Worm (Caenorhabditis elegans): ENCODE data around the gene C33C12.11.
A peak's percentile ranks its signal among the peaks of the same experiment; 100 is the strongest.

Gene C33C12.11

DNA sequence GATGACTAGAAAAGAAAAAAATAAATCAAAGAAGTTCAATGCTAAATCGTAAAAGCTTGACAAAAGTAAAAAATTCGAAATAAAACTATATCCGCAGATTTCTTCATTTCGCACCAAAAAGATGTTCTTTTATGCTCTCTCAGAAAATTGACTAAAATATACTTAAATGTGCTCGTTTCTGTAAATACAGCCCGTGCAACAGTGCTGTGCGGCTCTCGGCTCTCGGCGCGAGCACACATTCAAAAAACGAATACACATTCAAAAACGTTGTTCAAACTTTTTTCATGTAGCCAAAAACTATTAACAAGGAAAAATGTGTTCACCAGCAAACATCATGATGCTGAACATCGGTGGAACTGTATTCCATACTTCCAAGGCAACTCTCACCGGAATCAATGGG is 22.8 kb downstream of the C33C12.11 start, which contains the start of gene C40A11.3:
Gene C40A11.3, plus strand, starts transcription at position 301 of the 400 bp plus-strand sequence.
- TF ChIP-seq snu-23 (GFP tag; optimal IDR thresholded peaks at IDR 0.05): no peak
- TF ChIP-seq fos-1 (tag; optimal IDR thresholded peaks at IDR 0.05): no peak
- no peak for TF ChIP-seq nhr-20 (tag; optimal IDR thresholded peaks at IDR 0.05)
- TF ChIP-seq egl-13 (tag; optimal IDR thresholded peaks at IDR 0.05): no peak
- TF ChIP-seq mef-2 (tag; optimal IDR thresholded peaks at IDR 0.05): no peak

DNA sequence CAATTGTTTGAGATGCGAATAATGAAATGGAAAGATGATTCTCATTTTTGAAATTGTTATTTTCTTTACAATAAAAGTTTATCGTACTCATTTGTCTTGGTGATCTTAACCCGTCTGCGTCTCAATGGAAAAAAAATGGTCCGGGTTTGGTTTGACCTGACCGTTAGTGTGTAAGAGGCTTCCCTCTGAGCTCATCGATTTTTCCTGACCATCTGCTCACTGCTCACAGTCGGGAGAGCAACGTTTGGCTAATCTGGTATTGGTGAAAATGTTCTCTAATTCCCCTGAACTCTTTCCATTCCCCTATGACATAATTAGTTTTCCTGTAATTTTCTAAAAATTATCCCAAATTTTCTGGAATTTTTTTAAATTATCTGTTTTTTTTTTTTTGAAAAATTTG is 24.7 kb downstream of the C33C12.11 start:
- TF ChIP-seq nhr-77 (tag; optimal IDR thresholded peaks at IDR 0.05) (no peak), nhr-12 (tag; optimal IDR thresholded peaks at IDR 0.05) (no peak), lin-13 (GFP tag; optimal IDR thresholded peaks at IDR 0.05) (no peak), elt-3 (tag; optimal IDR thresholded peaks at IDR 0.05) (no peak), pax-3 (tag; optimal IDR thresholded peaks at IDR 0.05) (no peak), irx-1 (tag; optimal IDR thresholded peaks at IDR 0.05) (no peak), alr-1 (tag; optimal IDR thresholded peaks at IDR 0.05; ENCODE audit: borderline replicate concordance) (no peak), tlp-1 (tag; optimal IDR thresholded peaks at IDR 0.05) (no peak), ceh-88 (GFP tag; IDR thresholded peaks at IDR 0.05) (no peak), efl-3 (GFP tag; optimal IDR thresholded peaks at IDR 0.05) (no peak), ets-5 (GFP tag; IDR thresholded peaks at IDR 0.05) (no peak), zag-1 (tag; optimal IDR thresholded peaks at IDR 0.05) (no peak), pag-3 (tag; optimal IDR thresholded peaks at IDR 0.05; ENCODE audit: borderline replicate concordance, insufficient read depth) (no peak), ceh-63 (GFP tag; optimal IDR thresholded peaks at IDR 0.05) (no peak), fkh-4 (tag; optimal IDR thresholded peaks at IDR 0.05; ENCODE audit: borderline replicate concordance) (no peak), unc-30 (tag; optimal IDR thresholded peaks at IDR 0.05) (no peak), dpl-1 (GFP tag; optimal IDR thresholded peaks at IDR 0.05) (no peak), nhr-19 (GFP tag; conservative IDR thresholded peaks at IDR 0.05) (no peak)

DNA sequence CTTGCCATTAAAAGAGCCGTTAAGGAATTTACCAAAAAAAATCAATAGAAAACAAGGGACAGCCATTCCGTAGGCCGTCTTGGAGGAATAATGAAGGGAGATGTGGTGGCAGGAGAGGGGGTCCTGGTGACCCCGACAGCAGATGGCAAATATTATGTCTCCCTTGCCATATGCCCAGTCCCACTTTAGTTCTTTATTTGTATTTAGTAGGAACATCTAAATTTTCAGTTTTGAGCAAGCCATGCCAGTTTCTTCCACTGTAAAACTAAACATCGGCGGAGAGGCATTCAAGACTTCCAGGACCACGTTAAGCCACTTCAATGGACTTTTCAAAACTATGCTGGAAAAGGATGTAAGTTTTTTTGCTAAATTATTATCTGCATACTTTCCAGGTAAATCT is 26.4 kb downstream of the C33C12.11 start, which contains the start of gene C40A11.4:
Gene C40A11.4, plus strand, starts transcription at position 188 of the 400 bp plus-strand sequence.
- TF ChIP-seq ceh-63 (GFP tag; optimal IDR thresholded peaks at IDR 0.05) (no peak), efl-1 (optimal IDR thresholded peaks at IDR 0.05) (no peak), efl-1 (GFP tag; optimal IDR thresholded peaks at IDR 0.05 in 1 of 2) (peak in 1 of 2 experiments; percentile 79)

DNA sequence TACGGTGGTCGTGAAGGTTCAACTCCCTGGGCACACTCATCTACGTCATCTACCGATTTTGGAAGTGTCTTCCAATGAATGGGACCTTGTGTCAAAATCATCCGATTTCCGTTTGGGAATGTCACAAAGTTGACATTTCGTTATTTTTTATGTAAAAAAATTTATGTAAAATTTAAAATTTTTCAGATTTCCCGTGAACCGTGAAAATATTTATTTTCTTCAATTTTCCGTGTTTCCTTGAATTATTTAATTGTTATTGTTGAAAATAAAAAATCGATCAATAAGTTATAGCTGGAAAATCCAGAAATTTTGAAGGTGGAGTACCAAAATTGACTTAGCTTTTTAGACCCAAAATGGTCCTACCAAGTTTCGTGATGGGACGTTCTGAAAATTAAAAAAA is 28.0 kb downstream of the C33C12.11 start, which contains the start of gene hpo-7:
Gene hpo-7, minus strand, starts transcription at position 101 of the 400 bp plus-strand sequence.
- no peak for TF ChIP-seq ceh-88 (GFP tag; IDR thresholded peaks at IDR 0.05)

DNA sequence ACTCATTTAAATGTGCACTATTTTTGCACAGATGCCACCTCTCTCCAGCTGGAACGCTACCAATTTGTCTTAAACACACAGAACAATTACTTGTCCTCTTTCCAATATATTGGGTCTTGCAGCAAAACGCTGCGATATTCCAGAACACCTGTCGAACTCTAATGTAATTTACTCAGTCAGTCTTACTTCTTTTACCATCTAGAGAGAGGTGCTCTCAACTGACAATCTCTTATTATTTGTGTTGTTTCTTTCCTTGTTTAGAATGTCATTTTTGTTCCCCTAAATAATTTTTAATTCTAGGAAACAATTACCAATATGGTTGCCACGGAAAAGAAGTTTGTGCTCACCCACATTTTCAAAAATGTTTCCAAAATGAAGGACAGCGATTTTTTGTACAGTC is 32.9 kb downstream of the C33C12.11 start, which contains the start of gene sdz-28:
Gene sdz-28, plus strand, starts transcription at position 301 of the 400 bp plus-strand sequence.
- TF ChIP-seq zag-1 (tag; optimal IDR thresholded peaks at IDR 0.05) (no peak), unc-86 (tag; optimal IDR thresholded peaks at IDR 0.05) (no peak), lin-35 (GFP tag; optimal IDR thresholded peaks at IDR 0.05) (no peak), swsn-7 (tag; optimal IDR thresholded peaks at IDR 0.05) (no peak), ceh-90 (tag; optimal IDR thresholded peaks at IDR 0.05) (no peak), mdl-1 (tag; optimal IDR thresholded peaks at IDR 0.05) (no peak), nhr-19 (GFP tag; conservative IDR thresholded peaks at IDR 0.05) (no peak), zip-4 (GFP tag; optimal IDR thresholded peaks at IDR 0.05) (no peak), ztf-11 (tag; optimal IDR thresholded peaks at IDR 0.05) (no peak), irx-1 (tag; optimal IDR thresholded peaks at IDR 0.05) (no peak), lin-14 (GFP tag; optimal IDR thresholded peaks at IDR 0.05) (no peak), ces-1 (GFP tag; optimal IDR thresholded peaks at IDR 0.05) (no peak), fkh-8 (tag; optimal IDR thresholded peaks at IDR 0.05) (no peak), blmp-1 (tag; optimal IDR thresholded peaks at IDR 0.05) (no peak), skn-1 (tag; optimal IDR thresholded peaks at IDR 0.05) (no peak), mab-9 (GFP tag; IDR thresholded peaks at IDR 0.05) (no peak), fkh-10 (GFP tag; optimal IDR thresholded peaks at IDR 0.05) (no peak)

All from whole organism, L1 larva.